Worm (Caenorhabditis elegans) whole organism, L3 larva: Measurements from ENCODE around the gene cpar-1.

Experiments
- ama-1 ChIP-seq: fragments of 150-350 bp; optimal IDR thresholded peaks from 2 replicates; lab custom pipeline; 2018
- ceh-28 ChIP-seq: fragments of 150-350 bp; optimal IDR thresholded peaks from 2 replicates; lab custom pipeline; 2014; ENCODE audit warnings: missing biosample characterization, missing genetic modification reagents, missing genetic modification characterization
- hmg-11 ChIP-seq: sonication (generic microtip); optimal IDR thresholded peaks from 2 replicates; lab custom pipeline; 2016; ENCODE audit warnings: missing genetic modification characterization, missing compliant biosample characterization
- nhr-77 ChIP-seq: fragments of 150-350 bp; optimal IDR thresholded peaks from 2 replicates; lab custom pipeline; 2014; ENCODE audit warnings: missing biosample characterization, missing genetic modification characterization
- skn-1 ChIP-seq: fragments of 150-350 bp; optimal IDR thresholded peaks from 2 replicates; lab custom pipeline; 2014; ENCODE audit warnings: missing biosample characterization, missing genetic modification characterization

DNA sequence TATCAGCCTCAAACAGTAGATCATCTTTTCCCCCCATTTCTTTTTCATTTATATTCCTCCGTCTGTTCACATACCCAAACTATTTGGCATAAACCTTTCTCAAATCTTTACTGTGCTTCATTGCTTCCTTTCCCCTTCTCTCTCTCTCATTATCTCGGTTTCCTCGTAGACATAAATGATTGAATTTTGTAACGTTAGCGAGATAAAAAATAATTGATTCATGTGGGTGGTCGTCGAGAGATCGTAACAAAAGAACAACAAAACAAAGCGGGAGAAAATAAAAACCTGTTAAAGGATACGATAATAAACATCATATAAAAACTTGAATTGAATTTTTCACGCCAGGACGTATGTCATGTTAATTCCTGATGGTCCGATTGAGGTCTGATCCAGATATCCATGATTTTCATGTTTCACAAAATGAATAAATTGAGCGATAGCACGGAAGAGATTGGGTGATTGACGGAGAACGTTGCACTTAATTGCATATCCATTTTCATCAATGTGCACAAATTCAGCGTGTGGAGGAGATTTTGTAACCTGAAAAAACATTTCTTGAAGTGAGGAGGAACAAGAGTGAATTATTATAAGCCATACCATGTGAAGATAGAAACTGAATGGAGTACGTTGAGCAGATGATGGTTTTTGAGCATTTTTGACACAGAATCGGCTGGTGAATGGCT, 29.1 kb downstream of the cpar-1 start:
- TF ChIP-seq hmg-11 (tag; lab: Kevin White, UChicago) (no peak), ama-1 (lab: Kevin White, UChicago) (no peak), skn-1 (tag; lab: Kevin White, UChicago) (no peak), nhr-77 (tag; lab: Kevin White, UChicago) (no peak), ceh-28 (tag; lab: Kevin White, UChicago) (no peak)
